Worm (Caenorhabditis elegans) whole organism, mixed stage, embryonic: ENCODE measurements around the gene osta-3.

Experiments
- bed-3 ChIP-seq: fragments of 200-800 bp; sonication (Bioruptor generic); optimal IDR thresholded peaks from 3 replicates; lab custom pipeline; 2018; ENCODE audit warnings: mild to moderate bottlenecking, missing genetic modification characterization, moderate library complexity, missing compliant biosample characterization
- blmp-1 ChIP-seq: fragments of 150-350 bp; optimal IDR thresholded peaks from 2 replicates; lab custom pipeline; 2014; ENCODE audit warnings: missing biosample characterization, missing genetic modification characterization
- ceh-39 ChIP-seq: fragments of 150-350 bp; optimal IDR thresholded peaks from 2 replicates; lab custom pipeline; 2014; ENCODE audit warnings: missing biosample characterization, missing genetic modification characterization
- ceh-83 ChIP-seq: fragments of 200-800 bp; sonication (Bioruptor generic); optimal IDR thresholded peaks from 2 replicates; lab custom pipeline; 2018; ENCODE audit warnings: mild to moderate bottlenecking, missing genetic modification characterization, missing compliant biosample characterization
- ces-1 ChIP-seq: fragments of 150-350 bp; optimal IDR thresholded peaks from 2 replicates; lab custom pipeline; 2014; ENCODE audit warnings: missing biosample characterization, missing genetic modification reagents, missing genetic modification characterization
- drap-1 ChIP-seq: fragments of 200-800 bp; sonication (Bioruptor generic); optimal IDR thresholded peaks from 3 replicates; lab custom pipeline; 2018; ENCODE audit warnings: mild to moderate bottlenecking, missing genetic modification characterization, missing compliant biosample characterization
- elt-1 ChIP-seq: sonication (generic microtip); optimal IDR thresholded peaks from 2 replicates; lab custom pipeline; 2017; ENCODE audit warnings: missing genetic modification characterization, mild to moderate bottlenecking, missing compliant biosample characterization, antibody characterized with exemption, moderate library complexity, borderline replicate concordance; ENCODE audit not compliant: insufficient read depth
- elt-3 ChIP-seq: fragments of 150-350 bp; optimal IDR thresholded peaks from 2 replicates; lab custom pipeline; 2014; ENCODE audit warnings: missing biosample characterization, missing genetic modification characterization
- flh-1 ChIP-seq: fragments of 200-800 bp; sonication (Bioruptor generic); optimal IDR thresholded peaks from 2 replicates; lab custom pipeline; 2018; ENCODE audit warnings: mild to moderate bottlenecking, missing genetic modification characterization, moderate library complexity, missing compliant biosample characterization
- ham-2 ChIP-seq: fragments of 200-800 bp; sonication (Bioruptor generic); optimal IDR thresholded peaks from 2 replicates; lab custom pipeline; 2018; ENCODE audit warnings: mild to moderate bottlenecking, missing genetic modification characterization, missing compliant biosample characterization
- hlh-1 ChIP-seq: fragments of 150-350 bp; optimal IDR thresholded peaks from 2 replicates; lab custom pipeline; 2014; ENCODE audit warnings: missing biosample characterization, missing genetic modification reagents, missing genetic modification characterization
- lin-13 ChIP-seq: fragments of 150-350 bp; optimal IDR thresholded peaks from 2 replicates; lab custom pipeline; 2014; ENCODE audit warnings: missing biosample characterization, missing genetic modification characterization
- lsy-2 ChIP-seq: fragments of 150-350 bp; optimal IDR thresholded peaks from 2 replicates; lab custom pipeline; 2014; ENCODE audit warnings: missing biosample characterization, missing genetic modification characterization
- mab-5 ChIP-seq: fragments of 150-350 bp; optimal IDR thresholded peaks from 2 replicates; lab custom pipeline; 2014; ENCODE audit warnings: missing biosample characterization, missing genetic modification characterization
- mep-1 ChIP-seq: fragments of 150-350 bp; optimal IDR thresholded peaks from 2 replicates; lab custom pipeline; 2017; ENCODE audit warnings: missing biosample characterization, missing genetic modification reagents, missing genetic modification characterization, inconsistent platforms
- mls-2 ChIP-seq: sonication (generic microtip); optimal IDR thresholded peaks from 2 replicates; lab custom pipeline; 2016; ENCODE audit warnings: mild to moderate bottlenecking, missing genetic modification characterization, moderate library complexity, missing compliant biosample characterization
- nhr-12 ChIP-seq: fragments of 150-350 bp; optimal IDR thresholded peaks from 2 replicates; lab custom pipeline; 2014; ENCODE audit warnings: missing biosample characterization, missing genetic modification characterization
- nhr-2 ChIP-seq: fragments of 150-350 bp; optimal IDR thresholded peaks from 2 replicates; lab custom pipeline; 2014; ENCODE audit warnings: missing biosample characterization, missing genetic modification characterization
- nhr-237 ChIP-seq: fragments of 150-350 bp; optimal IDR thresholded peaks from 2 replicates; lab custom pipeline; 2014; ENCODE audit warnings: missing biosample characterization, missing genetic modification characterization
- nhr-28 ChIP-seq: fragments of 150-350 bp; optimal IDR thresholded peaks from 2 replicates; lab custom pipeline; 2014; ENCODE audit warnings: missing biosample characterization, missing genetic modification characterization
- nhr-76 ChIP-seq: sonication (generic microtip); optimal IDR thresholded peaks from 2 replicates; lab custom pipeline; 2017; ENCODE audit warnings: missing biosample characterization, missing genetic modification characterization
- pha-4 ChIP-seq: fragments of 150-350 bp; optimal IDR thresholded peaks from 2 replicates; lab custom pipeline; 2018; ENCODE audit warnings: missing biosample characterization, missing genetic modification reagents, missing genetic modification characterization
- snpc-4 ChIP-seq: fragments of 150-350 bp; optimal IDR thresholded peaks from 2 replicates; lab custom pipeline; 2014; ENCODE audit warnings: missing biosample characterization, missing genetic modification characterization
- sptf-1 ChIP-seq: sonication (generic microtip); optimal IDR thresholded peaks from 2 replicates; lab custom pipeline; 2017; ENCODE audit warnings: mild to moderate bottlenecking, missing genetic modification characterization, moderate library complexity, missing compliant biosample characterization
- tbx-8 ChIP-seq: fragments of 200-800 bp; sonication (Bioruptor generic); optimal IDR thresholded peaks from 2 replicates; lab custom pipeline; 2018; ENCODE audit warnings: mild to moderate bottlenecking, missing genetic modification characterization, moderate library complexity, missing compliant biosample characterization
- unc-120 ChIP-seq: sonication (generic microtip); optimal IDR thresholded peaks from 2 replicates; lab custom pipeline; 2017; ENCODE audit warnings: missing genetic modification characterization, missing compliant biosample characterization; ENCODE audit not compliant: poor library complexity, severe bottlenecking
- unc-39 ChIP-seq: fragments of 150-350 bp; optimal IDR thresholded peaks from 2 replicates; lab custom pipeline; 2014; ENCODE audit warnings: missing biosample characterization, missing genetic modification characterization
- unc-62 ChIP-seq: fragments of 150-350 bp; optimal IDR thresholded peaks from 2 replicates; lab custom pipeline; 2014; ENCODE audit warnings: missing biosample characterization, missing genetic modification reagents, missing genetic modification characterization
- zip-8 ChIP-seq: fragments of 150-350 bp; optimal IDR thresholded peaks from 2 replicates; lab custom pipeline; 2014; ENCODE audit warnings: missing biosample characterization, missing genetic modification characterization
- ztf-11 ChIP-seq: fragments of 150-350 bp; optimal IDR thresholded peaks from 2 replicates; lab custom pipeline; 2014; ENCODE audit warnings: missing biosample characterization, missing genetic modification characterization

osta-3 gene

DNA sequence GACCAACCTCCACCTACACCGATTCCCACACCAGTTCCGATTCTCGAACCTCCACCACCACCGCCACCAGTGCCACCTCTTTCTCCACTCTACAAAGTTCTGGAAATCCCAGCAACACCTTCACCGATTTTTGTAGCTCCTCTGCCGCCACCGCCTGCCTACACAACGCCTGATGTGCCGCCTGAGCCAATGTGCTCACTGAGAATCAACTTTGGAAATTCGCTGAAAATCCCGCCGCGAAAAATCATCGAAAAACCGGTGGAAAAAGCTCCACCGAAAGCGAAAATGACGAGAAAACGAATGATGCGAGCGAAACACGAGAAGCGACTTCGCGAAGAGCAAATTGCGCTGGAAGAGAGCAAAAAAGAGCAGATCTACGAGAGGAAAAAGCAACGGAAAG, 32.5 kb upstream of the osta-3 start:
- TF ChIP-seq sptf-1 (tag; lab: Kevin White, UChicago) (no peak), mab-5 (tag; lab: Kevin White, UChicago) (no peak), zip-8 (tag; lab: Kevin White, UChicago) (no peak), hlh-1 (tag; lab: Kevin White, UChicago) (no peak), nhr-28 (tag; lab: Kevin White, UChicago) (no peak), tbx-8 (GFP tag; lab: Kevin White, UChicago) (no peak), ztf-11 (no peak), unc-120 (no peak), lsy-2 (tag; lab: Kevin White, UChicago) (no peak), ceh-83 (GFP tag; lab: Kevin White, UChicago) (no peak), elt-3 (tag; lab: Kevin White, UChicago) (no peak), unc-39 (tag; lab: Kevin White, UChicago) (no peak), flh-1 (GFP tag; lab: Kevin White, UChicago) (no peak), nhr-76 (tag; lab: Kevin White, UChicago) (no peak)

DNA sequence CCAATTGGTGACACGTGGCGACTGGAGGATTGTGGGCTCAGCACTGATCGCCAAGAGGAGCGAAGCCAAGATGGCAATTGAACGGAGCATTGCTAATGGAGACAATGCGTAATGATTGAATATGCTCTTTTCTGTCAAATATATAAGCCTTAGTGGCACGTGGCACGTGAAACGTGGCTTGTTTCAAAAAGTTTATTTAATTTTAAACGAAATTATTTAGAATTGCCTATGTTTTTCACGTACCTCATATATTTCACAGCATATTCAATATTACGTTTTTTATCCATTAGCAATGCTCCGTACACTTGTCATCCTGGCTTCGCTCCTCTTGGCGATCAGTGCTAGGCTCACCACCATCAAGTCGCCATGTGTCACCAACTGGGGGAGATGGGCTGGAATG, 26.4 kb upstream of the osta-3 start, which contains the start of gene Y54E2A.9:
Gene Y54E2A.9 (minus strand): TSS at position 101 of the 400 bp plus-strand sequence.
- TF ChIP-seq nhr-76 (tag; lab: Kevin White, UChicago): no peak
- TF ChIP-seq flh-1 (GFP tag; lab: Kevin White, UChicago): no peak
- no peak for TF ChIP-seq mab-5 (tag; lab: Kevin White, UChicago)
- no peak for TF ChIP-seq mep-1 (tag; lab: Kevin White, UChicago)
- no peak for TF ChIP-seq zip-8 (tag; lab: Kevin White, UChicago)
- TF ChIP-seq nhr-12 (tag; lab: Kevin White, UChicago): no peak
- TF ChIP-seq ceh-83 (GFP tag; lab: Kevin White, UChicago): no peak
- TF ChIP-seq mls-2 (tag; lab: Kevin White, UChicago): no peak
- TF ChIP-seq hlh-1 (tag; lab: Kevin White, UChicago): no peak
- TF ChIP-seq unc-120: no peak
- TF ChIP-seq elt-1 (tag; lab: Kevin White, UChicago): no peak
- TF ChIP-seq lin-13 (tag; lab: Kevin White, UChicago): no peak
- no peak for TF ChIP-seq lsy-2 (tag; lab: Kevin White, UChicago)
- no peak for TF ChIP-seq pha-4 (tag; lab: Kevin White, UChicago)
- TF ChIP-seq nhr-28 (tag; lab: Kevin White, UChicago): no peak

DNA sequence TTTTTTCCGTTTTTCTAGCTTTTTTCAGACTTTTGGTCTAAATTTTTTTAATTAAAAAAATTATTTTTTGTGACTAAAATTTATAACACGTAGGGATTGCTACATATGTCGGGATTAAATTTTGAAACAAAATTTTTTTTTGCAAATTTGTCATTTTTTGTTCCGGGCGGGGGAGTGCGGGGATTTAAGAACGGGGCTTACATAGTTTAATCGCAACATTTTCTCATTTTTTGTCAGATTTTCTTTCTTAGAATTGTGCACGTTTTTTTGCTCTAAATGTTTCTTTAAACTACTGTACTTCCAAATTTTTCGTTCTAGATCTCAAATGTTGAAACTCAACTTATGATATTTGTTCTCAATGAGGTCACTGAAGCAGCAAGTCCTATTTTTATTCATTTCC, 21.6 kb upstream of the osta-3 start, which contains the start of gene Y54E2A.10:
Gene Y54E2A.10 (plus strand): TSS at position 301 of the 400 bp plus-strand sequence.
- no peak for TF ChIP-seq ceh-39 (tag; lab: Kevin White, UChicago)
- no peak for TF ChIP-seq ceh-83 (GFP tag; lab: Kevin White, UChicago)
- no peak for TF ChIP-seq nhr-12 (tag; lab: Kevin White, UChicago)
- no peak for TF ChIP-seq bed-3 (GFP tag; lab: Kevin White, UChicago)
- no peak for TF ChIP-seq lin-13 (tag; lab: Kevin White, UChicago)
- no peak for TF ChIP-seq sptf-1 (tag; lab: Kevin White, UChicago)
- TF ChIP-seq ham-2 (GFP tag; lab: Kevin White, UChicago): no peak
- TF ChIP-seq snpc-4: no peak
- no peak for TF ChIP-seq blmp-1 (tag; lab: Kevin White, UChicago)
- TF ChIP-seq mab-5 (tag; lab: Kevin White, UChicago): no peak
- TF ChIP-seq ces-1 (GFP tag; lab: Kevin White, UChicago): no peak
- TF ChIP-seq drap-1 (GFP tag; lab: Kevin White, UChicago): no peak
- no peak for TF ChIP-seq nhr-2 (tag; lab: Kevin White, UChicago)
- TF ChIP-seq elt-1 (tag; lab: Kevin White, UChicago): no peak
- TF ChIP-seq ztf-11: no peak
- TF ChIP-seq unc-39 (tag; lab: Kevin White, UChicago): no peak
- TF ChIP-seq unc-62 (GFP tag; lab: Kevin White, UChicago): no peak
- TF ChIP-seq elt-3 (tag; lab: Kevin White, UChicago): no peak

DNA sequence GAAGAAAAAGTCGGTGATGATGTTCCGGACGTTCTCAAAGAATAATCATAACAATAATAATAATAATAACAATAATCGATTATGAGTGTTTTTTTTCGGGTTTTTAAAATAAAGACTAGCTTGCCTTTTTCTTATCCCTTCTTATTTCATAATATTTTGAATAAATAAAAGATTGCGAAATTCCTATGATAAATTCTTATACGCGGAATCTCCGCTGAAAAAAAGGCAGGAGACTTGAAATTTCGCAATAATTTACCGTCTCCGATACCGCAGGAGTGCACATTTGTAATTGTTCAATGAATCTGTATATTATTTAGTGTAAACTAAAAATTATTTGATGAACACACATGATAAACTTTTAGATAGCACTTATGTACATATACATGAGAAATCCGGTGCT, 19.9 kb upstream of the osta-3 start:
- TF ChIP-seq flh-1 (GFP tag; lab: Kevin White, UChicago): no peak
- TF ChIP-seq ceh-39 (tag; lab: Kevin White, UChicago): no peak
- TF ChIP-seq ham-2 (GFP tag; lab: Kevin White, UChicago): no peak
- no peak for TF ChIP-seq ces-1 (GFP tag; lab: Kevin White, UChicago)
- no peak for TF ChIP-seq nhr-237 (tag; lab: Kevin White, UChicago)
